Worm (Caenorhabditis elegans) whole organism, L1 larva: ENCODE results near the gene K07F5.8.

Experiments used
- C16A3.4 ChIP-seq: fragments of 150-350 bp; optimal IDR thresholded peaks from 2 replicates; lab custom pipeline; 2014; ENCODE audit warnings: missing biosample characterization, missing genetic modification characterization
- C34B4.2 ChIP-seq: sonication (generic microtip); optimal IDR thresholded peaks from 2 replicates; lab custom pipeline; 2017; ENCODE audit warnings: mild to moderate bottlenecking, missing genetic modification characterization, missing compliant biosample characterization
- F16B12.6 ChIP-seq: fragments of 150-350 bp; optimal IDR thresholded peaks from 2 replicates; lab custom pipeline; 2014; ENCODE audit warnings: missing biosample characterization, missing genetic modification characterization
- alr-1 ChIP-seq: fragments of 200-800 bp; sonication (Bioruptor generic); optimal IDR thresholded peaks from 2 replicates; lab custom pipeline; 2018; ENCODE audit warnings: borderline replicate concordance, mild to moderate bottlenecking, missing genetic modification characterization, missing compliant biosample characterization
- aly-2 ChIP-seq: fragments of 150-350 bp; optimal IDR thresholded peaks from 2 replicates; lab custom pipeline; 2014; ENCODE audit warnings: missing biosample characterization, missing genetic modification characterization
- ama-1 ChIP-seq: fragments of 150-350 bp; optimal IDR thresholded peaks from 2 replicates; lab custom pipeline; 2014
- blmp-1 ChIP-seq: fragments of 150-350 bp; optimal IDR thresholded peaks from 2 replicates; lab custom pipeline; 2014; ENCODE audit warnings: missing biosample characterization, missing genetic modification characterization
- ceh-88 ChIP-seq: fragments of 200-800 bp; sonication (Bioruptor generic); IDR thresholded peaks from 2 replicates; pipeline ENCODE4 v1.3.6; 2022; ENCODE audit warnings: missing genetic modification characterization, missing compliant biosample characterization
- ceh-90 ChIP-seq: sonication (generic microtip); optimal IDR thresholded peaks from 2 replicates; lab custom pipeline; 2016; ENCODE audit warnings: missing genetic modification characterization, missing compliant biosample characterization
- ces-1 ChIP-seq: fragments of 150-350 bp; optimal IDR thresholded peaks from 2 replicates; lab custom pipeline; 2014; ENCODE audit warnings: missing biosample characterization, missing genetic modification reagents, missing genetic modification characterization
- dpl-1 ChIP-seq, 3 experiments: fragments of 150-350 bp in 2 of 3; sonication (generic microtip) in 1 of 3; optimal IDR thresholded peaks; 2 replicates each; lab custom pipeline; 2014 to 2017; ENCODE audit warnings: missing biosample characterization in 3 of 3, missing genetic modification characterization in 3 of 3, missing genetic modification reagents in 3 of 3
- dsc-1 ChIP-seq: sonication (generic microtip); optimal IDR thresholded peaks from 2 replicates; lab custom pipeline; 2016; ENCODE audit warnings: mild to moderate bottlenecking, missing genetic modification characterization, missing compliant biosample characterization
- efl-1 ChIP-seq, 4 experiments: fragments of 150-350 bp; optimal IDR thresholded peaks in 3 of 4; peaks in 1 of 4; 1 replicate in 1 of 4; 2 replicates in 3 of 4; lab custom pipeline; 2014; ENCODE audit warnings: missing biosample characterization in 2 of 4, missing genetic modification characterization in 2 of 4, missing genetic modification reagents in 2 of 4
- efl-3 ChIP-seq: fragments of 200-800 bp; sonication (Bioruptor generic); optimal IDR thresholded peaks from 2 replicates; lab custom pipeline; 2018; ENCODE audit warnings: mild to moderate bottlenecking, missing genetic modification characterization, missing compliant biosample characterization
- egl-27 ChIP-seq, 2 experiments: fragments of 150-350 bp in 1 of 2; sonication (generic microtip); optimal IDR thresholded peaks; 3 replicates each; lab custom pipeline; 2017 to 2018; ENCODE audit warnings: missing biosample characterization in 2 of 2, missing genetic modification characterization in 2 of 2, missing genetic modification reagents in 2 of 2
- elt-2 ChIP-seq: sonication (generic microtip); optimal IDR thresholded peaks from 2 replicates; lab custom pipeline; 2016; ENCODE audit warnings: missing genetic modification characterization, mild to moderate bottlenecking, inconsistent platforms, missing compliant biosample characterization, missing genetic modification reagents
- fkh-10 ChIP-seq: sonication (generic microtip); optimal IDR thresholded peaks from 2 replicates; lab custom pipeline; 2017; ENCODE audit warnings: missing biosample characterization, missing genetic modification reagents, missing genetic modification characterization
- fkh-4 ChIP-seq: sonication (generic microtip); optimal IDR thresholded peaks from 2 replicates; lab custom pipeline; 2016; ENCODE audit warnings: missing compliant biosample characterization, missing genetic modification characterization, borderline replicate concordance
- fkh-8 ChIP-seq: sonication (generic microtip); optimal IDR thresholded peaks from 2 replicates; lab custom pipeline; 2016; ENCODE audit warnings: mild to moderate bottlenecking, missing genetic modification characterization, missing compliant biosample characterization
- fos-1 ChIP-seq: fragments of 150-350 bp; optimal IDR thresholded peaks from 2 replicates; lab custom pipeline; 2014; ENCODE audit warnings: missing biosample characterization, missing genetic modification characterization
- hlh-17 ChIP-seq: fragments of 200-800 bp; sonication (Bioruptor generic); optimal IDR thresholded peaks from 2 replicates; lab custom pipeline; 2018; ENCODE audit warnings: missing genetic modification characterization, mild to moderate bottlenecking, missing compliant biosample characterization, moderate library complexity, borderline replicate concordance
- lin-13 ChIP-seq: fragments of 150-350 bp; optimal IDR thresholded peaks from 2 replicates; lab custom pipeline; 2014; ENCODE audit warnings: missing biosample characterization, missing genetic modification reagents, missing genetic modification characterization
- lin-14 ChIP-seq: fragments of 200-800 bp; sonication (Bioruptor generic); optimal IDR thresholded peaks from 2 replicates; lab custom pipeline; 2018; ENCODE audit warnings: mild to moderate bottlenecking, missing genetic modification characterization, moderate library complexity, missing compliant biosample characterization
- lin-35 ChIP-seq, 2 experiments: fragments of 150-350 bp; optimal IDR thresholded peaks; 2 replicates each; lab custom pipeline; 2014; ENCODE audit warnings: missing biosample characterization in 2 of 2, missing genetic modification characterization in 2 of 2, missing genetic modification reagents in 2 of 2
- lin-39 ChIP-seq: fragments of 150-350 bp; optimal IDR thresholded peaks from 2 replicates; lab custom pipeline; 2014; ENCODE audit warnings: missing biosample characterization, missing genetic modification reagents, missing genetic modification characterization
- lsy-2 ChIP-seq, 2 experiments: fragments of 150-350 bp; optimal IDR thresholded peaks; 2 replicates each; lab custom pipeline; 2014; ENCODE audit warnings: missing biosample characterization in 2 of 2, missing genetic modification characterization in 2 of 2
- nhr-11 ChIP-seq: fragments of 150-350 bp; optimal IDR thresholded peaks from 2 replicates; lab custom pipeline; 2014; ENCODE audit warnings: missing biosample characterization, missing genetic modification characterization
- nhr-12 ChIP-seq: sonication (generic microtip); optimal IDR thresholded peaks from 2 replicates; lab custom pipeline; 2017; ENCODE audit warnings: missing biosample characterization, missing genetic modification characterization
- nhr-19 ChIP-seq: fragments of 200-800 bp; sonication (Bioruptor generic); conservative IDR thresholded peaks from 2 replicates; pipeline ENCODE4 v1.3.6; 2022; ENCODE audit warnings: missing genetic modification characterization, missing compliant biosample characterization
- nhr-20 ChIP-seq: sonication (generic microtip); optimal IDR thresholded peaks from 2 replicates; lab custom pipeline; 2016; ENCODE audit warnings: mild to moderate bottlenecking, missing genetic modification characterization, missing compliant biosample characterization
- nhr-237 ChIP-seq: fragments of 150-350 bp; optimal IDR thresholded peaks from 2 replicates; lab custom pipeline; 2014; ENCODE audit warnings: missing biosample characterization, missing genetic modification characterization
- nhr-47 ChIP-seq: sonication (generic microtip); optimal IDR thresholded peaks from 2 replicates; lab custom pipeline; 2016; ENCODE audit warnings: mild to moderate bottlenecking, missing genetic modification characterization, moderate library complexity, missing compliant biosample characterization
- nhr-71 ChIP-seq: sonication (generic microtip); optimal IDR thresholded peaks from 2 replicates; lab custom pipeline; 2016; ENCODE audit warnings: mild to moderate bottlenecking, missing genetic modification characterization, moderate library complexity, missing compliant biosample characterization
- nhr-85 ChIP-seq: sonication (generic microtip); peaks from one replicate; lab custom pipeline; 2016; ENCODE audit warnings: missing genetic modification characterization, inconsistent platforms, missing compliant biosample characterization
- nhr-90 ChIP-seq: sonication (generic microtip); optimal IDR thresholded peaks from 2 replicates; lab custom pipeline; 2016; ENCODE audit warnings: mild to moderate bottlenecking, missing genetic modification characterization, missing compliant biosample characterization; ENCODE audit not compliant: poor library complexity
- pqm-1 ChIP-seq: sonication (generic microtip); optimal IDR thresholded peaks from 3 replicates; lab custom pipeline; 2017; ENCODE audit warnings: missing biosample characterization, missing genetic modification characterization
- skn-1 ChIP-seq: fragments of 150-350 bp; optimal IDR thresholded peaks from 2 replicates; lab custom pipeline; 2014; ENCODE audit warnings: missing biosample characterization, missing genetic modification characterization
- snpc-4 ChIP-seq: fragments of 150-350 bp; optimal IDR thresholded peaks from 2 replicates; lab custom pipeline; 2014; ENCODE audit warnings: missing biosample characterization, missing genetic modification characterization
- snu-23 ChIP-seq: sonication (generic microtip); optimal IDR thresholded peaks from 2 replicates; lab custom pipeline; 2016; ENCODE audit warnings: missing genetic modification characterization, missing compliant biosample characterization
- sox-4 ChIP-seq: sonication (generic microtip); optimal IDR thresholded peaks from 2 replicates; lab custom pipeline; 2016; ENCODE audit warnings: missing genetic modification characterization, missing compliant biosample characterization
- sptf-1 ChIP-seq: fragments of 150-350 bp; optimal IDR thresholded peaks from 2 replicates; lab custom pipeline; 2014; ENCODE audit warnings: missing biosample characterization, missing genetic modification characterization
- swsn-7 ChIP-seq: sonication (generic microtip); optimal IDR thresholded peaks from 2 replicates; lab custom pipeline; 2016; ENCODE audit warnings: missing genetic modification characterization, missing compliant biosample characterization
- unc-130 ChIP-seq: fragments of 150-350 bp; optimal IDR thresholded peaks from 2 replicates; lab custom pipeline; 2017; ENCODE audit warnings: missing biosample characterization, missing genetic modification characterization, inconsistent platforms
- unc-30 ChIP-seq: sonication (generic microtip); optimal IDR thresholded peaks from 2 replicates; lab custom pipeline; 2017; ENCODE audit warnings: missing biosample characterization, missing genetic modification characterization
- unc-62 ChIP-seq: fragments of 150-350 bp; optimal IDR thresholded peaks from 2 replicates; lab custom pipeline; 2014; ENCODE audit warnings: missing biosample characterization, missing genetic modification reagents, missing genetic modification characterization
- unc-86 ChIP-seq: sonication (generic microtip); optimal IDR thresholded peaks from 2 replicates; lab custom pipeline; 2016; ENCODE audit warnings: missing genetic modification characterization, missing compliant biosample characterization
- unc-98 ChIP-seq: fragments of 200-800 bp; sonication (Bioruptor generic); IDR thresholded peaks from 2 replicates; pipeline ENCODE4 v1.3.6; 2022; ENCODE audit warnings: missing genetic modification characterization, missing compliant biosample characterization
- vab-15 ChIP-seq: sonication (generic microtip); optimal IDR thresholded peaks from 2 replicates; lab custom pipeline; 2017; ENCODE audit warnings: missing genotype, mild to moderate bottlenecking, missing genetic modification characterization, missing compliant biosample characterization
- zag-1 ChIP-seq: fragments of 150-350 bp; optimal IDR thresholded peaks from 2 replicates; lab custom pipeline; 2014; ENCODE audit warnings: missing biosample characterization, missing genetic modification characterization
- ztf-11 ChIP-seq, 2 experiments: sonication (generic microtip); optimal IDR thresholded peaks; 2 replicates each; lab custom pipeline; 2016 to 2017; ENCODE audit warnings: missing genetic modification characterization in 2 of 2, missing biosample characterization in 1 of 2, missing compliant biosample characterization in 1 of 2
- ztf-4 ChIP-seq: fragments of 150-350 bp; optimal IDR thresholded peaks from 2 replicates; lab custom pipeline; 2014; ENCODE audit warnings: missing biosample characterization, missing genetic modification characterization

K07F5.8 gene

ce11 chrIV:9810633-9811032, 38.9 kb downstream of the K07F5.8 start, which contains the start of gene dct-15:
TSS of gene dct-15 (minus strand) at chrIV:9810733.
- TF ChIP-seq lin-35 (GFP tag; optimal IDR thresholded peaks at IDR 0.05; lab: Kevin White, UChicago) (no peak), nhr-71 (tag; lab: Kevin White, UChicago) (peak; percentile 31), nhr-90 (tag; lab: Kevin White, UChicago) (no peak), sptf-1 (tag; lab: Kevin White, UChicago) (no peak), zag-1 (no peak), sox-4 (tag; lab: Kevin White, UChicago) (peak; percentile 31), alr-1 (tag; lab: Kevin White, UChicago) (no peak), skn-1 (tag; lab: Kevin White, UChicago) (no peak), egl-27 (tag; optimal IDR thresholded peaks at IDR 0.05; lab: Kevin White, UChicago) (no peak), unc-130 (tag; lab: Kevin White, UChicago) (no peak), swsn-7 (no peak), aly-2 (tag; lab: Kevin White, UChicago) (no peak), ztf-4 (tag; lab: Kevin White, UChicago) (no peak), unc-98 (GFP tag; lab: Robert Waterston, UW) (no peak), dsc-1 (tag; lab: Kevin White, UChicago) (peak; percentile 71), nhr-20 (no peak), lsy-2 (tag; optimal IDR thresholded peaks at IDR 0.05; lab: Kevin White, UChicago) (no peak), lin-39 (no peak), dpl-1 (GFP tag; optimal IDR thresholded peaks at IDR 0.05; lab: Kevin White, UChicago) (no peak), C16A3.4 (tag; lab: Kevin White, UChicago) (no peak), nhr-47 (tag; lab: Kevin White, UChicago) (peak; percentile 26), fkh-8 (peak; percentile 68), nhr-11 (no peak), nhr-85 (tag; lab: Kevin White, UChicago) (no peak), ztf-11 (tag; optimal IDR thresholded peaks at IDR 0.05; lab: Kevin White, UChicago) (no peak), nhr-19 (GFP tag; lab: Robert Waterston, UW) (no peak), C34B4.2 (tag; lab: Kevin White, UChicago) (no peak)

- no peak for TF ChIP-seq lin-39
- TF ChIP-seq ama-1 (lab: Kevin White, UChicago): no peak
- no peak for TF ChIP-seq zag-1
- no peak for TF ChIP-seq nhr-12 (tag; lab: Kevin White, UChicago)
- TF ChIP-seq nhr-90 (tag; lab: Kevin White, UChicago): peak; percentile 61
- peak; percentile 31 for TF ChIP-seq ztf-4 (tag; lab: Kevin White, UChicago)
- peak; percentile 62 for TF ChIP-seq aly-2 (tag; lab: Kevin White, UChicago)
- peak in 1 of 2 experiments; percentile 70 for TF ChIP-seq lin-35 (GFP tag; optimal IDR thresholded peaks at IDR 0.05; lab: Kevin White, UChicago)
- no peak for TF ChIP-seq unc-86 (tag; lab: Kevin White, UChicago)
- TF ChIP-seq hlh-17 (GFP tag; lab: Kevin White, UChicago): no peak
- peak; percentile 64 for TF ChIP-seq elt-2
- TF ChIP-seq unc-62 (GFP tag; lab: Kevin White, UChicago): no peak
- TF ChIP-seq snu-23 (GFP tag; lab: Kevin White, UChicago): peak; percentile 82
- TF ChIP-seq nhr-237 (tag; lab: Kevin White, UChicago): peak; percentile 2
- no peak for TF ChIP-seq unc-30 (tag; lab: Kevin White, UChicago)
- TF ChIP-seq lin-13 (GFP tag; lab: Kevin White, UChicago): peak; percentile 15
- peak; percentile 85 for TF ChIP-seq lin-14 (GFP tag; lab: Kevin White, UChicago)
- peak; percentile 64 for TF ChIP-seq fos-1 (tag; lab: Kevin White, UChicago)
- no peak for TF ChIP-seq F16B12.6 (tag; lab: Kevin White, UChicago)
- no peak for TF ChIP-seq ceh-90 (tag; lab: Kevin White, UChicago)
- TF ChIP-seq ces-1: no peak
- peak; percentile 67 for TF ChIP-seq nhr-19 (GFP tag; lab: Robert Waterston, UW)
- TF ChIP-seq fkh-4 (tag; lab: Kevin White, UChicago): no peak
- no peak for TF ChIP-seq efl-3 (GFP tag; lab: Kevin White, UChicago)
- TF ChIP-seq fkh-10: no peak
- peak; percentile 87 for TF ChIP-seq nhr-85 (tag; lab: Kevin White, UChicago)
- TF ChIP-seq efl-1 (optimal IDR thresholded peaks at IDR 0.05; lab: Kevin White, UChicago): peak; percentile 39 to 54
- TF ChIP-seq efl-1 (GFP tag; optimal IDR thresholded peaks at IDR 0.05 in 1 of 2; lab: Kevin White, UChicago): peak; percentile 34 to 94
- no peak for TF ChIP-seq pqm-1
- no peak for TF ChIP-seq vab-15 (tag; lab: Kevin White, UChicago)
- TF ChIP-seq blmp-1: peak; percentile 69
- no peak for TF ChIP-seq snpc-4 (tag; lab: Kevin White, UChicago)
- no peak for TF ChIP-seq egl-27 (tag; optimal IDR thresholded peaks at IDR 0.05; lab: Kevin White, UChicago)
- TF ChIP-seq swsn-7: peak; percentile 32
- no peak for TF ChIP-seq ceh-88 (GFP tag; lab: Robert Waterston, UW)
Observed at ce11 chrIV:9803544-9803943, 46.0 kb downstream of the K07F5.8 start.
